Worm (Caenorhabditis elegans) whole organism, midembryonic: ENCODE measurements around the gene srlf-24.

ENCODE experiments used
- T22C8.4 ChIP-seq: fragments of 200-800 bp; sonication (Bioruptor generic); IDR thresholded peaks from 2 replicates; pipeline ENCODE4 v1.3.6; 2022; ENCODE audit warnings: missing genetic modification characterization, missing compliant biosample characterization
- flt-1 ChIP-seq: fragments of 200-800 bp; sonication (Bioruptor generic); IDR thresholded peaks from 2 replicates; pipeline ENCODE4 v1.3.6; 2022; ENCODE audit warnings: missing genetic modification characterization, missing compliant biosample characterization
- ref-1 ChIP-seq: fragments of 200-800 bp; sonication (Bioruptor generic); conservative IDR thresholded peaks from 2 replicates; pipeline ENCODE4 v1.3.6; 2022; ENCODE audit warnings: missing genetic modification reagents, missing genetic modification characterization, missing compliant biosample characterization
- ztf-23 ChIP-seq: fragments of 200-800 bp; sonication (Bioruptor generic); IDR thresholded peaks from 2 replicates; pipeline ENCODE4 v1.3.6; 2022; ENCODE audit warnings: missing genetic modification reagents, missing genetic modification characterization, missing compliant biosample characterization
- ztf-29 ChIP-seq: fragments of 200-800 bp; sonication (Bioruptor generic); IDR thresholded peaks from 2 replicates; pipeline ENCODE4 v1.3.6; 2022; ENCODE audit warnings: missing genetic modification reagents, missing genetic modification characterization, missing compliant biosample characterization

- no peak for TF ChIP-seq ztf-23
- no peak for TF ChIP-seq ref-1
- no peak for TF ChIP-seq flt-1 (GFP tag; lab: Robert Waterston, UW)
- no peak for TF ChIP-seq ztf-29 (GFP tag; lab: Robert Waterston, UW)
- TF ChIP-seq T22C8.4 (GFP tag; lab: Robert Waterston, UW), result no peak
Observed at ce11 chrIV:11125200-11125599, 19.6 kb upstream of the srlf-24 start.
